Fruit fly (Drosophila melanogaster) whole organism, embryonic: Measurements from ENCODE around the gene CG5715.

ENCODE experiments used
- Abd-B ChIP-seq: fragments of 200-800 bp; sonication (Bioruptor generic); optimal IDR thresholded peaks from 2 replicates; lab custom pipeline; 2018; ENCODE audit warnings: missing biosample characterization, mild to moderate bottlenecking, missing genetic modification characterization, moderate library complexity
- Antp ChIP-seq: fragments of 200-800 bp; sonication (Bioruptor generic); optimal IDR thresholded peaks from 3 replicates; lab custom pipeline; 2016; ENCODE audit warnings: missing biosample characterization, missing genetic modification characterization
- CG11247 ChIP-seq: fragments of 200-800 bp; sonication (Bioruptor generic); IDR thresholded peaks from 2 replicates; pipeline ENCODE4 v1.3.6; 2022; ENCODE audit warnings: missing biosample characterization, missing genetic modification characterization
- CG16813 ChIP-seq: fragments of 200-800 bp; sonication (Bioruptor generic); IDR thresholded peaks from 3 replicates; pipeline ENCODE4 v1.3.6; 2022; ENCODE audit warnings: missing biosample characterization, missing genetic modification characterization; ENCODE audit not compliant: partially characterized antibody
- CG16863 ChIP-seq: fragments of 200-800 bp; sonication (Bioruptor generic); optimal IDR thresholded peaks from 3 replicates; lab custom pipeline; 2016; ENCODE audit warnings: missing biosample characterization, missing genetic modification characterization
- CG17328 ChIP-seq: fragments of 200-800 bp; sonication (Bioruptor generic); IDR thresholded peaks from 2 replicates; pipeline ENCODE4 v1.3.6; 2022; ENCODE audit warnings: missing biosample characterization, missing genetic modification characterization
- CG18476 ChIP-seq: fragments of 200-800 bp; sonication (Bioruptor generic); optimal IDR thresholded peaks from 2 replicates; lab custom pipeline; 2016; ENCODE audit warnings: missing biosample characterization, mild to moderate bottlenecking, missing genetic modification characterization
- CG34376 ChIP-seq: fragments of 200-800 bp; sonication (Bioruptor generic); optimal IDR thresholded peaks from 2 replicates; lab custom pipeline; 2018; ENCODE audit warnings: missing biosample characterization, mild to moderate bottlenecking, missing genetic modification characterization
- CG34422 ChIP-seq: fragments of 200-800 bp; sonication (Bioruptor generic); IDR thresholded peaks from 3 replicates; pipeline ENCODE4 v1.3.6; 2022; ENCODE audit warnings: missing biosample characterization, missing genetic modification characterization
- CG42726 ChIP-seq: fragments of 200-800 bp; sonication (Bioruptor generic); IDR thresholded peaks from 2 replicates; pipeline ENCODE4 v1.3.6; 2022; ENCODE audit warnings: missing biosample characterization, missing genetic modification characterization; ENCODE audit not compliant: partially characterized antibody
- CG5180 ChIP-seq: fragments of 200-800 bp; sonication (Bioruptor generic); optimal IDR thresholded peaks from 3 replicates; lab custom pipeline; 2017; ENCODE audit warnings: missing biosample characterization, missing genetic modification characterization, mild to moderate bottlenecking, moderate library complexity, missing genetic modification reagents
- CG7963 ChIP-seq: fragments of 200-800 bp; sonication (Bioruptor generic); IDR thresholded peaks from 3 replicates; pipeline ENCODE4 v1.3.6; 2022; ENCODE audit warnings: missing biosample characterization, missing genetic modification characterization; ENCODE audit not compliant: partially characterized antibody
- CG8089 ChIP-seq: fragments of 200-800 bp; sonication (Bioruptor generic); optimal IDR thresholded peaks from 3 replicates; lab custom pipeline; 2016; ENCODE audit warnings: missing biosample characterization, missing genetic modification characterization
- CG8290 ChIP-seq, 3 experiments: fragments of 200-800 bp; sonication (Bioruptor generic); optimal IDR thresholded peaks; 2 replicates each; lab custom pipeline; 2016 to 2019; ENCODE audit warnings: missing biosample characterization in 3 of 3, missing genetic modification characterization in 3 of 3, mild to moderate bottlenecking in 2 of 3, moderate library complexity in 1 of 3
- CHES-1-like ChIP-seq: fragments of 200-800 bp; sonication (Bioruptor generic); optimal IDR thresholded peaks from 2 replicates; lab custom pipeline; 2016; ENCODE audit warnings: missing biosample characterization, missing genetic modification characterization
- Dek ChIP-seq: fragments of 200-800 bp; sonication (Bioruptor generic); optimal IDR thresholded peaks from 3 replicates; lab custom pipeline; 2019; ENCODE audit warnings: missing biosample characterization, mild to moderate bottlenecking, missing genetic modification characterization, moderate library complexity
- Drgx ChIP-seq: fragments of 200-800 bp; sonication (Bioruptor generic); IDR thresholded peaks from 2 replicates; pipeline ENCODE4 v1.3.6; 2022; ENCODE audit warnings: missing biosample characterization, missing genetic modification characterization
- Gug ChIP-seq: fragments of 200-800 bp; sonication (Bioruptor generic); IDR thresholded peaks from 4 replicates; pipeline ENCODE4 v1.3.6; 2022; ENCODE audit warnings: missing biosample characterization, missing genetic modification characterization
- Hand ChIP-seq: fragments of 200-800 bp; sonication (Bioruptor generic); optimal IDR thresholded peaks from 2 replicates; lab custom pipeline; 2017; ENCODE audit warnings: mild to moderate bottlenecking, missing biosample characterization, missing genetic modification reagents, missing genetic modification characterization
- Hr51 ChIP-seq, 2 experiments: fragments of 200-800 bp; sonication (Bioruptor generic); optimal IDR thresholded peaks; 2 replicates in 1 of 2; 3 replicates in 1 of 2; lab custom pipeline; 2016 to 2018; ENCODE audit warnings: missing biosample characterization in 2 of 2, missing genetic modification characterization in 2 of 2, mild to moderate bottlenecking in 1 of 2, moderate library complexity in 1 of 2
- Jarid2 ChIP-seq: fragments of 200-800 bp; sonication (Bioruptor generic); optimal IDR thresholded peaks from 3 replicates; lab custom pipeline; 2017; ENCODE audit warnings: mild to moderate bottlenecking, missing biosample characterization, missing genetic modification reagents, missing genetic modification characterization
- MBD-R2 ChIP-seq: fragments of 200-800 bp; sonication (Bioruptor generic); IDR thresholded peaks from 2 replicates; pipeline ENCODE4 v1.3.6; 2022; ENCODE audit warnings: missing biosample characterization, missing genetic modification characterization
- Mes4 ChIP-seq: fragments of 200-800 bp; sonication (Bioruptor generic); optimal IDR thresholded peaks from 2 replicates; lab custom pipeline; 2016; ENCODE audit warnings: missing biosample characterization, missing genetic modification characterization
- NFAT ChIP-seq: fragments of 200-800 bp; sonication (Bioruptor generic); IDR thresholded peaks from 2 replicates; pipeline ENCODE4 v1.3.6; 2022; ENCODE audit warnings: missing biosample characterization, missing genetic modification characterization
- Opbp ChIP-seq: fragments of 200-800 bp; sonication (Bioruptor generic); IDR thresholded peaks from 3 replicates; pipeline ENCODE4 v1.3.6; 2022; ENCODE audit warnings: missing biosample characterization, missing genetic modification characterization; ENCODE audit not compliant: partially characterized antibody
- Rfx ChIP-seq: fragments of 200-800 bp; sonication (Bioruptor generic); IDR thresholded peaks from 2 replicates; pipeline ENCODE4 v1.3.6; 2022; ENCODE audit warnings: missing biosample characterization, missing genetic modification characterization
- Scr ChIP-seq: fragments of 200-800 bp; sonication (Bioruptor generic); IDR thresholded peaks from 2 replicates; pipeline ENCODE4 v1.3.6; 2022; ENCODE audit warnings: missing biosample characterization, missing genetic modification characterization; ENCODE audit not compliant: partially characterized antibody
- Spps ChIP-seq: fragments of 200-800 bp; sonication (Bioruptor generic); optimal IDR thresholded peaks from 2 replicates; lab custom pipeline; 2018; ENCODE audit warnings: missing biosample characterization, mild to moderate bottlenecking, missing genetic modification characterization
- Taf1 ChIP-seq: fragments of 200-800 bp; sonication (Bioruptor generic); IDR thresholded peaks from 2 replicates; pipeline ENCODE4 v1.3.6; 2022; ENCODE audit warnings: missing biosample characterization, missing genetic modification characterization
- al ChIP-seq: fragments of 200-800 bp; sonication (Bioruptor generic); IDR thresholded peaks from 2 replicates; pipeline ENCODE4 v1.3.6; 2022; ENCODE audit warnings: missing biosample characterization, missing genetic modification characterization
- dmrt11E ChIP-seq: fragments of 200-800 bp; sonication (Bioruptor generic); optimal IDR thresholded peaks from 3 replicates; lab custom pipeline; 2018; ENCODE audit warnings: missing biosample characterization, mild to moderate bottlenecking, missing genetic modification characterization, moderate library complexity
- dysf ChIP-seq: fragments of 200-800 bp; sonication (Bioruptor generic); IDR thresholded peaks from 3 replicates; pipeline ENCODE4 v1.3.6; 2022; ENCODE audit warnings: missing biosample characterization, missing genetic modification characterization
- grn ChIP-seq: fragments of 200-800 bp; sonication (Bioruptor generic); optimal IDR thresholded peaks from 3 replicates; lab custom pipeline; 2017; ENCODE audit warnings: missing biosample characterization, missing genetic modification characterization
- hb ChIP-seq: fragments of 200-800 bp; sonication (Bioruptor generic); IDR thresholded peaks from 3 replicates; pipeline ENCODE4 v1.3.6; 2022; ENCODE audit warnings: missing biosample characterization, missing genetic modification characterization; ENCODE audit not compliant: partially characterized antibody
- lab ChIP-seq: fragments of 200-800 bp; sonication (Bioruptor generic); optimal IDR thresholded peaks from 3 replicates; lab custom pipeline; 2017; ENCODE audit warnings: missing biosample characterization, missing genetic modification characterization, mild to moderate bottlenecking, moderate library complexity, missing genetic modification reagents
- lmd ChIP-seq: fragments of 200-800 bp; sonication (Bioruptor generic); IDR thresholded peaks from 2 replicates; pipeline ENCODE4 v1.3.6; 2022; ENCODE audit warnings: missing biosample characterization, missing genetic modification characterization
- lov ChIP-seq, 2 experiments: fragments of 200-800 bp in 1 of 2; fragments of >200 bp in 1 of 2; sonication (Bioruptor generic) in 1 of 2; IDR thresholded peaks in 1 of 2; optimal IDR thresholded peaks in 1 of 2; 2 replicates in 1 of 2; 3 replicates in 1 of 2; pipeline versions ENCODE4 v1.3.6 to Lab custom; 2017 to 2022; ENCODE audit warnings: missing biosample characterization in 1 of 2, missing genetic modification characterization in 1 of 2
- phol ChIP-seq: fragments of 200-800 bp; sonication (Bioruptor generic); optimal IDR thresholded peaks from 3 replicates; lab custom pipeline; 2018; ENCODE audit warnings: missing biosample characterization, mild to moderate bottlenecking, missing genetic modification characterization, moderate library complexity
- pum ChIP-seq: fragments of 200-800 bp; sonication (Bioruptor generic); optimal IDR thresholded peaks from 2 replicates; lab custom pipeline; 2016; ENCODE audit warnings: missing biosample characterization, missing genetic modification characterization
- rib ChIP-seq: fragments of 200-800 bp; sonication (Bioruptor generic); IDR thresholded peaks from 2 replicates; pipeline ENCODE4 v1.3.6; 2022; ENCODE audit warnings: missing biosample characterization, missing genetic modification characterization
- sima ChIP-seq: fragments of 200-800 bp; sonication (Bioruptor generic); optimal IDR thresholded peaks from 2 replicates; lab custom pipeline; 2016; ENCODE audit warnings: missing biosample characterization, missing genetic modification characterization
- slbo ChIP-seq: fragments of 200-800 bp; sonication (Bioruptor generic); IDR thresholded peaks from 2 replicates; pipeline ENCODE4 v1.3.6; 2022; ENCODE audit warnings: missing biosample characterization, missing genetic modification characterization
- so ChIP-seq: fragments of 200-800 bp; sonication (Bioruptor generic); IDR thresholded peaks from 3 replicates; pipeline ENCODE4 v1.3.6; 2022; ENCODE audit warnings: missing biosample characterization, missing genetic modification characterization
- stwl ChIP-seq: fragments of 200-800 bp; sonication (Bioruptor generic); optimal IDR thresholded peaks from 3 replicates; lab custom pipeline; 2018; ENCODE audit warnings: missing biosample characterization, mild to moderate bottlenecking, missing genetic modification characterization, moderate library complexity
- sug ChIP-seq: fragments of 200-800 bp; optimal IDR thresholded peaks from 2 replicates; lab custom pipeline; 2019; ENCODE audit warnings: missing biosample characterization, mild to moderate bottlenecking, missing genetic modification characterization, moderate library complexity
- tgo ChIP-seq: fragments of 200-800 bp; sonication (Bioruptor generic); IDR thresholded peaks from 3 replicates; pipeline ENCODE4 v1.3.6; 2022; ENCODE audit warnings: missing biosample characterization, missing genetic modification characterization
- trh ChIP-seq: fragments of 200-800 bp; sonication (Bioruptor generic); optimal IDR thresholded peaks from 2 replicates; lab custom pipeline; 2016; ENCODE audit warnings: missing biosample characterization, missing genetic modification characterization
- vnd ChIP-seq: fragments of 200-800 bp; sonication (Bioruptor generic); IDR thresholded peaks from 3 replicates; pipeline ENCODE4 v1.3.6; 2022; ENCODE audit warnings: missing biosample characterization, missing genetic modification characterization; ENCODE audit not compliant: partially characterized antibody
- z ChIP-seq: fragments of 200-800 bp; sonication (Bioruptor generic); IDR thresholded peaks from 3 replicates; pipeline ENCODE4 v1.3.6; 2022; ENCODE audit warnings: missing biosample characterization, missing genetic modification characterization

The CG5715 gene

DNA sequence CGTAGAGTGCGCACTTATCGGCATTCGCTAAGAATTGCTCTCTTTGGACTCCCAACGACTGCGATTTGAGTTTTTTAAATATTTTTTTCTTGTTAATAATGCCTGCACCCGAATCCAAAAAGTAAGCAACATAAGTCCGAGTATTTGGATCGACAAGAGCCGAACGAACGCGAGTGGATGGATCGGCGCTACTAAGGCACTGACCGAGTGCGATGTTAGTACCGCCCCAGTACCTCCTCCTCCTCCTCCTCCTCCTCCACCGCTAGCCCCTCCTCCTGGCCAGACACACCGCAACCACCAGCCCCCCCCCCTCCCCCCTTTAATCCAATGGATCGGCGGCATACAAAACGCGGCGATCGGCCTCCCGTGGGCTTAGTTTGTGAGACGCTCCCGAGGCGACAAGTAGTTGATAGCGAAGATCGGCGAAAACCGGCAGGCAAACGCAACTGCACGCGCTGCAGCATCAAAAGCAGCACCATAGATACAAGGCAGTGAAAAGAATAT, 10.6 kb downstream of the CG5715 start, which contains the start of gene CG6356 (continued):
- TF ChIP-seq phol (no peak), Rfx (GFP tag; lab: Robert Waterston, UW) (peak; percentile 37), MBD-R2 (GFP tag; lab: Robert Waterston, UW) (no peak), CG11247 (GFP tag; lab: Robert Waterston, UW) (no peak), tgo (GFP tag; lab: Robert Waterston, UW) (no peak), Hr51 (GFP tag; optimal IDR thresholded peaks at IDR 0.05; lab: Kevin White, UChicago) (no peak), rib (peak; percentile 57; the same call in 1 of the 2 replicates), CHES-1-like (GFP tag; lab: Kevin White, UChicago) (no peak), sima (no peak), CG17328 (GFP tag; lab: Robert Waterston, UW) (no peak), lov (optimal IDR thresholded peaks at IDR 0.05; lab: Kevin White, UChicago) (no peak), lov (GFP tag; IDR thresholded peaks at IDR 0.05; lab: Robert Waterston, UW) (no peak), CG42726 (no peak), Antp (GFP tag; lab: Kevin White, UChicago) (no peak), Gug (GFP tag; lab: Robert Waterston, UW) (no peak), Spps (tag; lab: Kevin White, UChicago) (no peak), trh (no peak), so (GFP tag; lab: Robert Waterston, UW) (no peak), Drgx (GFP tag; lab: Robert Waterston, UW) (peak; percentile 54), al (GFP tag; lab: Robert Waterston, UW) (no peak), CG34376 (GFP tag; lab: Kevin White, UChicago) (peak; percentile 12), Mes4 (GFP tag; lab: Kevin White, UChicago) (no peak), Dek (tag; lab: Kevin White, UChicago) (no peak), CG16863 (GFP tag; lab: Kevin White, UChicago) (no peak), lmd (GFP tag; lab: Robert Waterston, UW) (peak; percentile 9; the same call in 1 of the 2 replicates), hb (GFP tag; lab: Robert Waterston, UW) (no peak), dmrt11E (tag; lab: Kevin White, UChicago) (no peak), CG16813 (GFP tag; lab: Robert Waterston, UW) (no peak), Abd-B (GFP tag; lab: Kevin White, UChicago) (no peak), Taf1 (no peak), slbo (GFP tag; lab: Robert Waterston, UW) (no peak; the same call in 1 of the 2 replicates), Scr (GFP tag; lab: Robert Waterston, UW) (no peak), CG34422 (peak; percentile 64; the same call in 1 of the 3 replicates), Opbp (GFP tag; lab: Robert Waterston, UW) (no peak), sug (tag; lab: Kevin White, UChicago) (peak; percentile 58), CG8290 (GFP tag; optimal IDR thresholded peaks at IDR 0.05; lab: Kevin White, UChicago) (no peak), CG8290 (tag; optimal IDR thresholded peaks at IDR 0.05; lab: Kevin White, UChicago) (peak in 1 of 2 experiments; percentile 52), z (GFP tag; lab: Robert Waterston, UW) (0 out of 3 replicates have a peak, but pooled peaks have one; percentile 58), lab (GFP tag; lab: Kevin White, UChicago) (peak; percentile 14), CG7963 (GFP tag; lab: Robert Waterston, UW) (no peak), dysf (GFP tag; lab: Robert Waterston, UW) (no peak), stwl (no peak), Hand (no peak), CG8089 (GFP tag; lab: Kevin White, UChicago) (no peak), CG18476 (GFP tag; lab: Kevin White, UChicago) (no peak), pum (GFP tag; lab: Kevin White, UChicago) (no peak), vnd (no peak), Jarid2 (GFP tag; lab: Kevin White, UChicago) (peak; percentile 57), CG5180 (GFP tag; lab: Kevin White, UChicago) (peak; percentile 29), grn (GFP tag; lab: Kevin White, UChicago) (no peak), NFAT (0 out of 2 replicates have a peak, but pooled peaks have one; percentile 33)
